Worm (Caenorhabditis elegans) whole organism, mixed stage, embryonic: ENCODE measurements around the gene Y41E3.13.

Source experiments
- blmp-1 ChIP-seq: fragments of 150-350 bp; optimal IDR thresholded peaks from 2 replicates; lab custom pipeline; 2014; ENCODE audit warnings: missing biosample characterization, missing genetic modification characterization
- ceh-43 ChIP-seq: fragments of 200-800 bp; sonication (Bioruptor generic); optimal IDR thresholded peaks from 2 replicates; lab custom pipeline; 2018; ENCODE audit warnings: mild to moderate bottlenecking, missing genetic modification characterization, moderate library complexity, missing compliant biosample characterization
- drap-1 ChIP-seq: fragments of 200-800 bp; sonication (Bioruptor generic); optimal IDR thresholded peaks from 3 replicates; lab custom pipeline; 2018; ENCODE audit warnings: mild to moderate bottlenecking, missing genetic modification characterization, missing compliant biosample characterization
- hlh-1 ChIP-seq: fragments of 150-350 bp; optimal IDR thresholded peaks from 2 replicates; lab custom pipeline; 2014; ENCODE audit warnings: missing biosample characterization, missing genetic modification reagents, missing genetic modification characterization
- mep-1 ChIP-seq: fragments of 150-350 bp; optimal IDR thresholded peaks from 2 replicates; lab custom pipeline; 2017; ENCODE audit warnings: missing biosample characterization, missing genetic modification reagents, missing genetic modification characterization, inconsistent platforms
- nhr-237 ChIP-seq: fragments of 150-350 bp; optimal IDR thresholded peaks from 2 replicates; lab custom pipeline; 2014; ENCODE audit warnings: missing biosample characterization, missing genetic modification characterization
- nhr-28 ChIP-seq: fragments of 150-350 bp; optimal IDR thresholded peaks from 2 replicates; lab custom pipeline; 2014; ENCODE audit warnings: missing biosample characterization, missing genetic modification characterization
- pha-4 ChIP-seq: fragments of 150-350 bp; optimal IDR thresholded peaks from 2 replicates; lab custom pipeline; 2018; ENCODE audit warnings: missing biosample characterization, missing genetic modification reagents, missing genetic modification characterization
- unc-39 ChIP-seq: fragments of 150-350 bp; optimal IDR thresholded peaks from 2 replicates; lab custom pipeline; 2014; ENCODE audit warnings: missing biosample characterization, missing genetic modification characterization
- unc-62 ChIP-seq: fragments of 150-350 bp; optimal IDR thresholded peaks from 2 replicates; lab custom pipeline; 2014; ENCODE audit warnings: missing biosample characterization, missing genetic modification reagents, missing genetic modification characterization
- ztf-11 ChIP-seq: fragments of 150-350 bp; optimal IDR thresholded peaks from 2 replicates; lab custom pipeline; 2014; ENCODE audit warnings: missing biosample characterization, missing genetic modification characterization

ce11 chrIV:15027884-15028283 lies 30.2 kb upstream of the Y41E3.13 start:
- no peak for TF ChIP-seq nhr-237 (tag; lab: Kevin White, UChicago)
- no peak for TF ChIP-seq unc-39
- no peak for TF ChIP-seq ztf-11 (tag; lab: Kevin White, UChicago)
- no peak for TF ChIP-seq blmp-1 (tag; lab: Kevin White, UChicago)
- TF ChIP-seq pha-4 (tag; lab: Kevin White, UChicago), result no peak
- no peak for TF ChIP-seq unc-62 (GFP tag; lab: Kevin White, UChicago)
- no peak for TF ChIP-seq mep-1 (tag; lab: Kevin White, UChicago)
- TF ChIP-seq nhr-28 (tag; lab: Kevin White, UChicago), result no peak
- no peak for TF ChIP-seq hlh-1 (tag; lab: Kevin White, UChicago)
- TF ChIP-seq drap-1 (GFP tag; lab: Kevin White, UChicago), result no peak
- TF ChIP-seq ceh-43 (GFP tag; lab: Kevin White, UChicago), result no peak
